Fruit fly (Drosophila melanogaster) whole organism, prepupa: ENCODE data around the gene CG12617.

Experiments
- Blimp-1 ChIP-seq: fragments of 200-800 bp; sonication (Bioruptor generic); optimal IDR thresholded peaks from 3 replicates; lab custom pipeline; 2017; ENCODE audit warnings: missing biosample characterization, missing genetic modification characterization, mild to moderate bottlenecking, moderate library complexity, missing genetic modification reagents
- CG10631 ChIP-seq: fragments of 200-800 bp; sonication (Bioruptor generic); optimal IDR thresholded peaks from 2 replicates; lab custom pipeline; 2016; ENCODE audit warnings: missing biosample characterization, missing genetic modification characterization
- CG10669 ChIP-seq: fragments of 200-800 bp; sonication (Bioruptor generic); optimal IDR thresholded peaks from 3 replicates; lab custom pipeline; 2018; ENCODE audit warnings: missing biosample characterization, mild to moderate bottlenecking, missing genetic modification characterization, moderate library complexity
- CG11762 ChIP-seq: fragments of 200-800 bp; sonication (Bioruptor generic); optimal IDR thresholded peaks from 3 replicates; lab custom pipeline; 2016; ENCODE audit warnings: missing biosample characterization, missing genetic modification characterization; ENCODE audit not compliant: insufficient read depth
- CG11902 ChIP-seq: fragments of 200-800 bp; sonication (Bioruptor generic); optimal IDR thresholded peaks from 3 replicates; lab custom pipeline; 2016; ENCODE audit warnings: missing biosample characterization, missing genetic modification characterization
- CG1621 ChIP-seq: fragments of 200-800 bp; sonication (Bioruptor generic); optimal IDR thresholded peaks from 3 replicates; lab custom pipeline; 2018; ENCODE audit warnings: missing biosample characterization, mild to moderate bottlenecking, missing genetic modification characterization
- CG16779 ChIP-seq: fragments of 200-800 bp; sonication (Bioruptor generic); optimal IDR thresholded peaks from 3 replicates; lab custom pipeline; 2017; ENCODE audit warnings: missing biosample characterization, mild to moderate bottlenecking, missing genetic modification characterization
- CG3032 ChIP-seq: fragments of 200-800 bp; optimal IDR thresholded peaks from 2 replicates; lab custom pipeline; 2019; ENCODE audit warnings: missing biosample characterization, mild to moderate bottlenecking, missing genetic modification characterization, moderate library complexity
- CG32006 ChIP-seq: fragments of 200-800 bp; sonication (Bioruptor generic); optimal IDR thresholded peaks from 3 replicates; lab custom pipeline; 2017; ENCODE audit warnings: missing biosample characterization, mild to moderate bottlenecking, missing genetic modification characterization
- CG3919 ChIP-seq: fragments of 200-800 bp; sonication (Bioruptor generic); optimal IDR thresholded peaks from 3 replicates; lab custom pipeline; 2016; ENCODE audit warnings: missing biosample characterization, missing genetic modification characterization
- CG4318 ChIP-seq: fragments of 200-800 bp; sonication (Bioruptor generic); optimal IDR thresholded peaks from 3 replicates; lab custom pipeline; 2017; ENCODE audit warnings: missing biosample characterization, mild to moderate bottlenecking, missing genetic modification characterization
- CG6163 ChIP-seq: fragments of 200-800 bp; sonication (Bioruptor generic); IDR thresholded peaks from 3 replicates; pipeline ENCODE4 v1.3.6; 2022; ENCODE audit warnings: missing biosample characterization, missing genetic modification characterization
- CG6276 ChIP-seq: fragments of 200-800 bp; sonication (Bioruptor generic); optimal IDR thresholded peaks from 2 replicates; lab custom pipeline; 2017; ENCODE audit warnings: missing biosample characterization, mild to moderate bottlenecking, missing genetic modification characterization
- CG6792 ChIP-seq: fragments of 200-800 bp; sonication (Bioruptor generic); optimal IDR thresholded peaks from 3 replicates; lab custom pipeline; 2016; ENCODE audit warnings: missing biosample characterization, missing genetic modification characterization
- CG6808 ChIP-seq: fragments of 200-800 bp; sonication (Bioruptor generic); optimal IDR thresholded peaks from 3 replicates; lab custom pipeline; 2017; ENCODE audit warnings: missing biosample characterization, missing genetic modification characterization, mild to moderate bottlenecking, moderate library complexity, missing genetic modification reagents
- CG6854 ChIP-seq: fragments of 200-800 bp; sonication (Bioruptor generic); optimal IDR thresholded peaks from 2 replicates; lab custom pipeline; 2017; ENCODE audit warnings: missing biosample characterization, mild to moderate bottlenecking, missing genetic modification characterization
- CG7368 ChIP-seq: fragments of 200-800 bp; sonication (Bioruptor generic); optimal IDR thresholded peaks from 3 replicates; lab custom pipeline; 2016; ENCODE audit warnings: missing biosample characterization, missing genetic modification characterization
- CG8119 ChIP-seq: fragments of 200-800 bp; sonication (Bioruptor generic); IDR thresholded peaks from 3 replicates; pipeline ENCODE4 v1.3.6; 2022; ENCODE audit warnings: missing biosample characterization, missing genetic modification characterization
- CG8319 ChIP-seq: fragments of 200-800 bp; sonication (Bioruptor generic); optimal IDR thresholded peaks from 3 replicates; lab custom pipeline; 2016; ENCODE audit warnings: missing biosample characterization, missing genetic modification characterization
- CG8632 ChIP-seq: fragments of 200-800 bp; sonication (Bioruptor generic); optimal IDR thresholded peaks from 3 replicates; lab custom pipeline; 2016; ENCODE audit warnings: missing biosample characterization, missing genetic modification characterization
- Eip75B ChIP-seq: fragments of 200-800 bp; sonication (Bioruptor generic); optimal IDR thresholded peaks from 3 replicates; lab custom pipeline; 2016; ENCODE audit warnings: missing biosample characterization, missing genetic modification characterization
- Eip78C ChIP-seq: fragments of 200-800 bp; sonication (Bioruptor generic); peaks from one replicate; lab custom pipeline; 2016; ENCODE audit warnings: missing biosample characterization, missing genetic modification characterization
- Eip93F ChIP-seq: fragments of 200-800 bp; sonication (Bioruptor generic); optimal IDR thresholded peaks from 2 replicates; lab custom pipeline; 2016; ENCODE audit warnings: missing biosample characterization, mild to moderate bottlenecking, missing genetic modification characterization
- Ets21C ChIP-seq: fragments of 200-800 bp; sonication (Bioruptor generic); optimal IDR thresholded peaks from 3 replicates; lab custom pipeline; 2016; ENCODE audit warnings: missing biosample characterization, missing genetic modification characterization
- Gug ChIP-seq: fragments of 200-800 bp; sonication (Bioruptor generic); IDR thresholded peaks from 2 replicates; pipeline ENCODE4 v1.3.6; 2022; ENCODE audit warnings: missing biosample characterization, missing genetic modification characterization
- Hr39 ChIP-seq: fragments of 200-800 bp; sonication (Bioruptor generic); optimal IDR thresholded peaks from 2 replicates; lab custom pipeline; 2016; ENCODE audit warnings: missing biosample characterization, missing genetic modification characterization
- Lpt ChIP-seq: fragments of 200-800 bp; sonication (Bioruptor generic); optimal IDR thresholded peaks from 3 replicates; lab custom pipeline; 2016; ENCODE audit warnings: missing biosample characterization, missing genetic modification characterization
- Met ChIP-seq: fragments of 200-800 bp; sonication (Bioruptor generic); optimal IDR thresholded peaks from 3 replicates; lab custom pipeline; 2016; ENCODE audit warnings: missing biosample characterization, missing genetic modification characterization
- Smox ChIP-seq: fragments of 200-800 bp; sonication (Bioruptor generic); optimal IDR thresholded peaks from 3 replicates; lab custom pipeline; 2016; ENCODE audit warnings: missing biosample characterization, missing genetic modification characterization
- Sox102F ChIP-seq: fragments of 200-800 bp; sonication (Bioruptor generic); optimal IDR thresholded peaks from 2 replicates; lab custom pipeline; 2016; ENCODE audit warnings: missing biosample characterization, mild to moderate bottlenecking, missing genetic modification characterization
- Sox14 ChIP-seq: fragments of 200-800 bp; sonication (Bioruptor generic); optimal IDR thresholded peaks from 3 replicates; lab custom pipeline; 2016; ENCODE audit warnings: missing biosample characterization, missing genetic modification characterization
- achi ChIP-seq: fragments of 200-800 bp; sonication (Bioruptor generic); optimal IDR thresholded peaks from 3 replicates; lab custom pipeline; 2016; ENCODE audit warnings: missing biosample characterization, missing genetic modification characterization
- cyc ChIP-seq: fragments of 200-800 bp; sonication (Bioruptor generic); optimal IDR thresholded peaks from 3 replicates; lab custom pipeline; 2016; ENCODE audit warnings: missing biosample characterization, missing genetic modification characterization
- dac ChIP-seq: fragments of 200-800 bp; sonication (Bioruptor generic); optimal IDR thresholded peaks from 2 replicates; lab custom pipeline; 2017; ENCODE audit warnings: missing biosample characterization, mild to moderate bottlenecking, missing genetic modification characterization
- dsx ChIP-seq: fragments of 200-800 bp; optimal IDR thresholded peaks from 3 replicates; lab custom pipeline; 2019; ENCODE audit warnings: missing biosample characterization, mild to moderate bottlenecking, missing genetic modification characterization, moderate library complexity; ENCODE audit not compliant: poor library complexity, severe bottlenecking
- fd59A ChIP-seq: fragments of 200-800 bp; sonication (Bioruptor generic); optimal IDR thresholded peaks from 2 replicates; lab custom pipeline; 2017; ENCODE audit warnings: missing biosample characterization, mild to moderate bottlenecking, missing genetic modification characterization, missing genetic modification reagents
- fd85E ChIP-seq: fragments of 200-800 bp; sonication (Bioruptor generic); optimal IDR thresholded peaks from 3 replicates; lab custom pipeline; 2016; ENCODE audit warnings: missing biosample characterization, missing genetic modification characterization
- fkh ChIP-seq: fragments of 200-800 bp; sonication (Bioruptor generic); optimal IDR thresholded peaks from 3 replicates; lab custom pipeline; 2017; ENCODE audit warnings: missing biosample characterization, mild to moderate bottlenecking, missing genetic modification characterization, moderate library complexity
- lz ChIP-seq: fragments of 200-800 bp; sonication (Bioruptor generic); optimal IDR thresholded peaks from 3 replicates; lab custom pipeline; 2016; ENCODE audit warnings: missing biosample characterization, missing genetic modification characterization
- net ChIP-seq: fragments of 200-800 bp; sonication (Bioruptor generic); optimal IDR thresholded peaks from 3 replicates; lab custom pipeline; 2016; ENCODE audit warnings: missing biosample characterization, missing genetic modification characterization
- pdm3 ChIP-seq: fragments of 200-800 bp; sonication (Bioruptor generic); optimal IDR thresholded peaks from 3 replicates; lab custom pipeline; 2016; ENCODE audit warnings: missing biosample characterization, missing genetic modification characterization
- salr ChIP-seq, 2 experiments: fragments of 200-800 bp; sonication (Bioruptor generic); optimal IDR thresholded peaks; 3 replicates each; lab custom pipeline; 2016 to 2018; ENCODE audit warnings: missing biosample characterization in 2 of 2, missing genetic modification characterization in 2 of 2, mild to moderate bottlenecking in 1 of 2
- ss ChIP-seq, 2 experiments: fragments of 200-800 bp; sonication (Bioruptor generic); optimal IDR thresholded peaks; 2 replicates in 1 of 2; 3 replicates in 1 of 2; lab custom pipeline; 2017 to 2018; ENCODE audit warnings: mild to moderate bottlenecking in 2 of 2, missing biosample characterization in 2 of 2, missing genetic modification characterization in 2 of 2, moderate library complexity in 1 of 2
- svp ChIP-seq: fragments of 200-800 bp; sonication (Bioruptor generic); peaks from one replicate; lab custom pipeline; 2016; ENCODE audit warnings: missing biosample characterization, missing genetic modification characterization
- topi ChIP-seq: fragments of 200-800 bp; sonication (Bioruptor generic); optimal IDR thresholded peaks from 3 replicates; lab custom pipeline; 2016; ENCODE audit warnings: missing biosample characterization, missing genetic modification characterization
- vri ChIP-seq: fragments of 200-800 bp; sonication (Bioruptor generic); optimal IDR thresholded peaks from 3 replicates; lab custom pipeline; 2016; ENCODE audit warnings: missing biosample characterization, mild to moderate bottlenecking, missing genetic modification characterization

The CG12617 gene

DNA sequence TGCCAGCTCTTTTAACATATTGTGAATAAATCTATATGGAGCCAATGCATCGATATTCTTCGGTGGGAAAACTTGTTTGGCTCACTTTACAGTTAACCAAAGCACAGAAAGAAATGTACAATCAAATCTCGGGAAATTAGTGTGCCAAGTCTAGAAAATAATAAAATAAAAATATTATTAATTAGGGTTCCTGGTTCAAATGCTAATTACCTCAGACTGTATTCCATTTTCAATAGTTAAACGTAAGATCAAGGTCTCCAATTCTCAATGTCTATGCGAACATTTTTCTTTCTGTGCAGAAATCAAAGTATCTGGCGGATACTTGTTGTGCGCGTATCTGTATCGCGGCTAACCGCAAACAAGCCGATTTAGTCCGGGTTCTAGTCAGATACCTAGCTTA lies 40.4 kb downstream of the CG12617 start (continued):
- TF ChIP-seq CG10631 (peak; percentile 73), Ets21C (GFP tag; lab: Kevin White, UChicago) (no peak), CG32006 (GFP tag; lab: Kevin White, UChicago) (peak; percentile 88), topi (GFP tag; lab: Kevin White, UChicago) (no peak), Lpt (GFP tag; lab: Kevin White, UChicago) (peak; percentile 71), fd59A (GFP tag; lab: Kevin White, UChicago) (no peak), CG6854 (GFP tag; lab: Kevin White, UChicago) (no peak), Eip78C (GFP tag; lab: Kevin White, UChicago) (peak; percentile 84), CG16779 (tag; lab: Kevin White, UChicago) (no peak), salr (GFP tag; optimal IDR thresholded peaks at IDR 0.05; lab: Kevin White, UChicago) (peak in 1 of 2 experiments; percentile 69), ss (GFP tag; optimal IDR thresholded peaks at IDR 0.05; lab: Kevin White, UChicago) (no peak), CG6163 (GFP tag; lab: Robert Waterston, UW) (peak; percentile 76), CG8119 (GFP tag; lab: Robert Waterston, UW) (peak; percentile 86), vri (GFP tag; lab: Kevin White, UChicago) (no peak), Blimp-1 (no peak), Smox (GFP tag; lab: Kevin White, UChicago) (no peak), CG1621 (tag; lab: Kevin White, UChicago) (no peak), dsx (GFP tag; lab: Kevin White, UChicago) (peak; percentile 31), Eip75B (no peak), lz (GFP tag; lab: Kevin White, UChicago) (no peak), CG8319 (GFP tag; lab: Kevin White, UChicago) (no peak), fd85E (GFP tag; lab: Kevin White, UChicago) (no peak), CG4318 (GFP tag; lab: Kevin White, UChicago) (peak; percentile 72), cyc (GFP tag; lab: Kevin White, UChicago) (no peak), Hr39 (no peak)
- TF ChIP-seq, all 60 proteins: peak for 32

DNA sequence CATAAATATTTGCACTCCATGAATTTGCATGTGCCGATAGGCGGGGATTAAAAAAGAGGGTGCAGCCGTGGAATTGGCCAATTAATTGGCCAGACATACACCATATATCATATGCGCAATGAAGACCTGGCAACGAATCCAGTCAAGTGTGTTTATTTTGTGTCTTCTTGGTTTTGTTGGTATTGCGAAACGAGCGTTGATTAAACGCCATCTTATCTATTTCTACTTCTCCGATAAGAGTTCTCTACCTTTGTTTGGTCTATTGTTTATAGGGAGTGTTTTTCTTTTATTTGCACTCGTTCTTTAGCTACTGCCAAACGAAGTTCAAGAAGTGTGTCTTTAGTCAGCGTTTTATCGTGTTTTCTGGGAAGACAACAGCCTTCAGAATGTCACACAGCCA lies 43.3 kb downstream of the CG12617 start:
- TF ChIP-seq vri (GFP tag; lab: Kevin White, UChicago), result peak; percentile 83
- TF ChIP-seq Eip93F, result peak; percentile 6
- TF ChIP-seq CG6276 (GFP tag; lab: Kevin White, UChicago), result no peak
- peak; percentile 55 for TF ChIP-seq fkh (GFP tag; lab: Kevin White, UChicago)
- no peak for TF ChIP-seq CG6808 (GFP tag; lab: Kevin White, UChicago)

DNA sequence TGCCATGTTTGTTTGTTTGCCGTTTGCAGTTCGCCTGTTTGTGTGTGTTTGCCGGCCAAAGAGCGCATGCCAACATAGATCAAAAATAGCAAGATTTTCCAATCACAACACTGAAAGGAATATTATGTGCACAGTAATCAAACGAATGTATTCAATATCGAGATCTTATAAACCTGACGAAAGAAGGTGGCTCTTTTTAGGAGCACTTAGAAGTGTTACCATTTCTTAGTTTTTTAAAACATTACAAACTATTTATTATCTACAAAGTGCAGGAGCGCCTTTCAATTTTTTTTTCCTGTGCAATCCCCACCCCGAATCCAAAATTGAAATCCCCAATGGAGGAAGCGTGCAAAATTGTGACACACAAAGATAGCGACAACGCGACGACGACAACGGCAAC lies 46.1 kb downstream of the CG12617 start:
- no peak for TF ChIP-seq svp
- TF ChIP-seq CG6792, result no peak
- TF ChIP-seq Met (GFP tag; lab: Kevin White, UChicago), result no peak
- peak; percentile 80 for TF ChIP-seq CG6163 (GFP tag; lab: Robert Waterston, UW)
- TF ChIP-seq CG3919 (GFP tag; lab: Kevin White, UChicago), result peak; percentile 58
- no peak for TF ChIP-seq CG6808 (GFP tag; lab: Kevin White, UChicago)
- TF ChIP-seq Hr39, result no peak
- TF ChIP-seq fd59A (GFP tag; lab: Kevin White, UChicago), result no peak
- TF ChIP-seq Sox14 (GFP tag; lab: Kevin White, UChicago), result peak; percentile 63
- no peak for TF ChIP-seq lz (GFP tag; lab: Kevin White, UChicago)
- TF ChIP-seq Sox102F (GFP tag; lab: Kevin White, UChicago), result no peak
- no peak for TF ChIP-seq ss (GFP tag; optimal IDR thresholded peaks at IDR 0.05; lab: Kevin White, UChicago)
- no peak for TF ChIP-seq cyc (GFP tag; lab: Kevin White, UChicago)
- no peak for TF ChIP-seq dsx (GFP tag; lab: Kevin White, UChicago)
- peak; percentile 59 for TF ChIP-seq pdm3
- TF ChIP-seq CG3032 (tag; lab: Kevin White, UChicago), result no peak
- no peak for TF ChIP-seq vri (GFP tag; lab: Kevin White, UChicago)
- no peak for TF ChIP-seq CG8632
- peak; percentile 90 for TF ChIP-seq CG32006 (GFP tag; lab: Kevin White, UChicago)
- no peak for TF ChIP-seq CG8319 (GFP tag; lab: Kevin White, UChicago)
- peak; percentile 90 for TF ChIP-seq CG8119 (GFP tag; lab: Robert Waterston, UW)
- TF ChIP-seq CG7368 (GFP tag; lab: Kevin White, UChicago), result no peak
- TF ChIP-seq CG11762 (GFP tag; lab: Kevin White, UChicago), result peak; percentile 36
- TF ChIP-seq topi (GFP tag; lab: Kevin White, UChicago), result no peak
- TF ChIP-seq CG11902, result no peak
- peak; percentile 87 for TF ChIP-seq Gug (GFP tag; lab: Robert Waterston, UW)
- peak; percentile 80 for TF ChIP-seq dac (GFP tag; lab: Kevin White, UChicago)
- peak; percentile 65 for TF ChIP-seq net (GFP tag; lab: Kevin White, UChicago)
- peak; percentile 20 for TF ChIP-seq CG16779 (tag; lab: Kevin White, UChicago)
- TF ChIP-seq achi, result peak; percentile 68
- TF ChIP-seq CG10669, result no peak
- no peak for TF ChIP-seq Eip93F
